Fruit fly (Drosophila melanogaster) whole organism: ENCODE data around the gene CG2116.
A peak's percentile ranks its signal among the peaks of the same experiment; 100 is the strongest.

Source experiments
- CG8478 ChIP-seq: fragments of >200 bp; optimal IDR thresholded peaks from 2 replicates; lab custom pipeline; 2018; ENCODE audit warnings: inconsistent platforms
- Dll ChIP-seq: fragments of >200 bp; optimal IDR thresholded peaks from 2 replicates; lab custom pipeline; 2017
- EcR ChIP-seq, 2 experiments: fragments of >200 bp; optimal IDR thresholded peaks; 2 replicates each; lab custom pipeline; 2017; ENCODE audit warnings: missing biosample characterization in 2 of 2, missing genetic modification characterization in 2 of 2, missing genetic modification reagents in 2 of 2
- pan ChIP-seq: fragments of >200 bp; optimal IDR thresholded peaks from 2 replicates; lab custom pipeline; 2017
- psq ChIP-seq: fragments of >200 bp; optimal IDR thresholded peaks from 2 replicates; lab custom pipeline; 2017
- usp ChIP-seq: fragments of >200 bp; optimal IDR thresholded peaks from 2 replicates; lab custom pipeline; 2017; ENCODE audit warnings: missing biosample characterization, missing genetic modification characterization, mixed read lengths

CG2116 gene

dm6 chrX:8120939-8121338 is 8.7 kb upstream of the CG2116 start, which contains the start of gene CG2260:
Gene CG2260, minus strand, starts transcription at chrX:8121147.
- TF ChIP-seq usp, result no peak
- no peak for TF ChIP-seq psq (lab: Kevin White, UChicago)
- no peak for TF ChIP-seq Dll (lab: Kevin White, UChicago)
- no peak for TF ChIP-seq pan (lab: Kevin White, UChicago)
- TF ChIP-seq EcR (GFP tag; optimal IDR thresholded peaks at IDR 0.05; lab: Kevin White, UChicago), result no peak
- TF ChIP-seq CG8478 (lab: Kevin White, UChicago), result no peak

DNA sequence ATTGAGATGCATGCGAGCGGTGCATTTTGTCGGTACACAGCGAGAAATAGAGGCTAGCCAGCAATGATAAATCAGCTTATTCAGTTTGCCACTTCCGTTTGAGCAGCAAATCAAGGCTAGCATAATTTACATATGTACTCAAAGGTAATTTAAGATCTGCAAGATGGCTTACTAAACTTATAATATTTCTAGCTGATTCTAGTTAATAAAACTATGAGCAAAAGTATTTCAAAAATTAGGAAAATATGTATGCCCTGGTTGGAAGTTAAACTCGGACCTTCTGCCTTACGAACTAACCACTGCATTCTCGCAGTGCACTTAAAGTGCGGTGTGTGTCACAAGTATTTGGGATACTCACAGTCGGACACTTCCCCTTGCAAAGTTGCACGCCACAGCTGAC is 6.8 kb upstream of the CG2116 start:
- TF ChIP-seq CG8478 (lab: Kevin White, UChicago) (no peak), usp (no peak), pan (lab: Kevin White, UChicago) (no peak), Dll (lab: Kevin White, UChicago) (no peak), psq (lab: Kevin White, UChicago) (no peak), EcR (GFP tag; optimal IDR thresholded peaks at IDR 0.05; lab: Kevin White, UChicago) (no peak)

DNA sequence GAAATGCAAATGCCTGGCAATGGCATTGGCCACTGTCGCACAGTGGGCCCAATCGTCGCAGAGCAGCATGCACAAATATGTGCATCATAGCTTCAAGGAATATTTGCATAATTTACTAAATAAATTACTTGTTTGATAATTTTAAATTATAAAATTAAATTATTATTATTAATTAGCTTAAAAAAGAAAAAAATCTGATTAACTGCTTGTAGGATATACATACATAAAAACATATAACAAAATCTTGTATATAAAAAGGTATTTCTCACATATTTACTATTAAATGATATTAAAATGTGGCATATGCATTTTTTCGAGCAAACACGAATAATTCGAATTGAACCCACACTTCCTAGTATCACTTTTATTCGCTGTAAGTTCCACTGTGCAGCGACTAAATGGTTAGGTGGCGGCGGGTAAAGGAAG is 4.4 kb upstream of the CG2116 start:
- TF ChIP-seq pan (lab: Kevin White, UChicago) (no peak), usp (no peak), EcR (GFP tag; optimal IDR thresholded peaks at IDR 0.05; lab: Kevin White, UChicago) (no peak), psq (lab: Kevin White, UChicago) (no peak), CG8478 (lab: Kevin White, UChicago) (no peak)

DNA sequence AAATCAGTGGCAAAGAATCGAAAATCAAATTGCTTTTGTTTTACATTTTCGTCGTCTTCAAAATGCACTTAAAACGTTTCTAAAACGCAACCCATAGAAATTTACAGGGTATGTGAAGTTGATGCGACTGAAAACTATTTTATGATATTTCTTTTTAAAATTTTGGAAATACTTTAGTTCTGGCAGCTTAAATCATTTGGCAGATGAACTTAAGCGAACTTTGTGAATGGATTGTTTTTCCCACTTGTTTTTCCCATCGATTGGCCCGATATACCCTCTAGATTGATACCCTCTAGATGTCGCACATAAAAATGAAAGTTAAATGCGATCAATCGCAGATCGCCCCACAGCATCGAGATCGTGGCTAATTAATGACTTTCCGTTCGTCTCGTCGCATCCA is 3.5 kb upstream of the CG2116 start:
- TF ChIP-seq Dll (lab: Kevin White, UChicago) (no peak), EcR (GFP tag; optimal IDR thresholded peaks at IDR 0.05; lab: Kevin White, UChicago) (no peak), usp (no peak), psq (lab: Kevin White, UChicago) (no peak), pan (lab: Kevin White, UChicago) (no peak), CG8478 (lab: Kevin White, UChicago) (no peak)

DNA sequence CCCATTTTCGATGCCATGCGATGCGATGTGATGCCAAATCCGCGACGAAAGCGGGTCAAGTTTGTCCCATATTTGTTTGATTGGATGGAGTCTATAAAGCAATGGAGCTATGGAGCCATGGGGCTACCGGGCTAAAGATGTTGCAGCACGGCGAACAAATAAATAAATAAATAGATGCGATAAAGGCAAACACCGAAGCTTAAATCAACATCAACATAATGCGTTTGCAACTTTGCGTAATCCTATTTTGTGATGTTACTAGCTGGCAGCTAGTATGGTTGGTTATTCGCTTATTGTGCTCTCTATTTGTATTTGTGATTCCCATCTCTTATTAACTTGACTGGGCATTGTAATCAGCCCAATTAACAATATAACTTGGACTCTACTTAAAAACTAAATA is 1.5 kb upstream of the CG2116 start:
- TF ChIP-seq CG8478 (lab: Kevin White, UChicago), result no peak
- no peak for TF ChIP-seq pan (lab: Kevin White, UChicago)
- no peak for TF ChIP-seq psq (lab: Kevin White, UChicago)
- TF ChIP-seq EcR (GFP tag; optimal IDR thresholded peaks at IDR 0.05; lab: Kevin White, UChicago), result no peak

DNA sequence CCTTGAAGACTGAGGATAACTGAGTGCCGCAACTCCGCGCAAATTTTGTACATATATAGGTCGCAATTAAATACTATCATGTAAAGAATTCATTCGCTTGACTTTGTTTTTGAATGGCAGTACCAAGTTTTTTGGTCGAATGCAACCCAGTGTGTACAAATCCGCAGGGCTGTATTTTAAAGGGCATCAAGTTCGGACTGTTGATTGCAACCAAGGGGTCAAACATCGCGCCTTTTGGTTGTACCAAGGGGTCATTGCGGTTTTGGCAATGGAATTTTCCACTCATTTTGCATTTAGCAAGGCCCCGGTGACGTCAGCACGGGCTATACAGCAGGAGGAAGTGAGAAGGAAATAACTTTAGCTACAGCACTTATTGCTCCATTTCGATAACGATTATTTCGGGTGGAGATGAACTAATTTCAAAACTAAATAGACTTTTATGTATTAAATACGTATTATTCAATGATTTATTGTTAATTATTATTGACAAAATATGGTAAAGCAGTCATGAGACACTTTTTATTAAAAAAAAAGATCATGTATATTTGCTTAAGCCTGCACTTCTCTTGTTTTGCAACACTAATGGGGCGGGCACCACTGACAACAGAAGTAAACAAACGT is 2.2 kb downstream of the CG2116 start, which contains the start of gene CG10958:
Gene CG10958 (plus strand): TSS at position 593 of the 621 bp plus-strand sequence.
- TF ChIP-seq CG8478 (lab: Kevin White, UChicago) (no peak), psq (lab: Kevin White, UChicago) (no peak)

DNA sequence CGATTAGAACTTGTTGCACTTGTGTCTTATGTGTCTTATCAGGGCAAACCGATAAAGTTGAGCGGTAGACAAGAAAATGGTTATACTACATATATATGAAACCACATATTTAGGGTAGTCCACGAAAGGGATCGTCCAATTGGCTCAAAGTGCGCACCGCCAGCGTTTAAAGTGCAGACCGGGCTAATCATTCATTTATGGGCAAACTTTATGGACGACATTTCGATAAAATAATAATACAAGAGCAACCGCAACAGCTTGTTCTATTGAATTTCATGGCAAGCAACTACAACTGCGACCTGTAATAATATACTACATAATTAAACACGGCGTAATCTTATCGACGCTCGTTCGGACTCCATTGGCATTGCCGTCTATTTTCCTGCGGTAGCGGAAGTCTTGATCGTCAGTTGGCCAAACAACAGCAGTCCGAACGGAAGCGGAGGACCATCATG is 5.8 kb downstream of the CG2116 start, which contains the start of the genes cyr and CG2120:
Gene cyr (minus strand): TSS at position 294 of the 455 bp plus-strand sequence.
Gene CG2120 (plus strand): TSS at position 405 of the 455 bp plus-strand sequence.
- TF ChIP-seq pan (lab: Kevin White, UChicago) (no peak), usp (no peak), Dll (lab: Kevin White, UChicago) (no peak), psq (lab: Kevin White, UChicago) (no peak), EcR (GFP tag; optimal IDR thresholded peaks at IDR 0.05; lab: Kevin White, UChicago) (no peak), CG8478 (lab: Kevin White, UChicago) (no peak)

DNA sequence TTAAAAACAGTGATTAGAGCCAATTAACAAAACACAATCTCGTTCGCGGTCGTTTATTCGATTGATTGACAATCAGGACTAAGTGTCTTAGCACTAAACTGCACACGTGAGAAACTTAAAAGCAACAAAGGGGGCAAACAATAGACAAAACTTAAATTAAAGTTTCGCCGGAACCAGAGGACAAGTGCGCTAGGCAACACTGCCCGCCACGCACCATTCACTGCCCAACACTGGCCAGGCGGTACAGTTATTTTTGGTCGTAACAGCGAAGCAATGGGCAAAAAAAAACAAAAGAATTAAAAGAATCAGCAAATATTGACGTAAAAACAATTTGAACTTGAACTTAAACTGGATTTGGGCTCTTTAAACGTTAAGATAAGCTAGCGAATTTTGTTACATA is 7.7 kb downstream of the CG2116 start:
- TF ChIP-seq usp, result no peak
- TF ChIP-seq Dll (lab: Kevin White, UChicago), result no peak
- TF ChIP-seq EcR (GFP tag; optimal IDR thresholded peaks at IDR 0.05; lab: Kevin White, UChicago), result no peak
- TF ChIP-seq psq (lab: Kevin White, UChicago), result no peak
- no peak for TF ChIP-seq pan (lab: Kevin White, UChicago)
- no peak for TF ChIP-seq CG8478 (lab: Kevin White, UChicago)

dm6 chrX:8140707-8141106 is 11.1 kb downstream of the CG2116 start:
- TF ChIP-seq pan (lab: Kevin White, UChicago), result no peak
- TF ChIP-seq usp, result no peak

- TF ChIP-seq usp (no peak), pan (lab: Kevin White, UChicago) (no peak), EcR (GFP tag; optimal IDR thresholded peaks at IDR 0.05; lab: Kevin White, UChicago) (no peak), psq (lab: Kevin White, UChicago) (no peak), CG8478 (lab: Kevin White, UChicago) (peak; percentile 87), Dll (lab: Kevin White, UChicago) (peak; percentile 24)
Measured at dm6 chrX:8141353-8142066, 11.9 kb downstream of the CG2116 start.

DNA sequence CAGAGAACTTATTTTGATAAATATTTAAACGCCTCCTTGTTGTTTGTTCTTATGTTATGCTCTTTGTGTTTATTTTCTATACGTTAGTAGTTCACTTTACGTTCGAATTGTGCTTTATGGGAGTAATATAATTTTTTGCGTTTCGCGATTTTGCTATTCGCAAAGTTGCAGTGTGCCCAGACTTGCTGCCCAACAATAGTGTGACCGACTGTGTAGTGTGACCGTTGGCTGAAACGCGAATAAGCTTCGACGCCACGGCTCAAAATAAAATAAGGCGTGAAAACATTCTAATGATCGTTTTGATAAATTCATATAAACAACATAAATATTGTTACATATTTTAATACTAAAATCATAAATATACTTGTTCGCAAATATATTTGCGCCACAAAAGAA is 12.5 kb downstream of the CG2116 start, which contains the start of gene Smox:
Gene Smox (minus strand): TSS at position 213 of the 396 bp plus-strand sequence.
- TF ChIP-seq usp (no peak), CG8478 (lab: Kevin White, UChicago) (no peak), psq (lab: Kevin White, UChicago) (no peak), EcR (GFP tag; optimal IDR thresholded peaks at IDR 0.05; lab: Kevin White, UChicago) (no peak), pan (lab: Kevin White, UChicago) (no peak), Dll (lab: Kevin White, UChicago) (no peak)

DNA sequence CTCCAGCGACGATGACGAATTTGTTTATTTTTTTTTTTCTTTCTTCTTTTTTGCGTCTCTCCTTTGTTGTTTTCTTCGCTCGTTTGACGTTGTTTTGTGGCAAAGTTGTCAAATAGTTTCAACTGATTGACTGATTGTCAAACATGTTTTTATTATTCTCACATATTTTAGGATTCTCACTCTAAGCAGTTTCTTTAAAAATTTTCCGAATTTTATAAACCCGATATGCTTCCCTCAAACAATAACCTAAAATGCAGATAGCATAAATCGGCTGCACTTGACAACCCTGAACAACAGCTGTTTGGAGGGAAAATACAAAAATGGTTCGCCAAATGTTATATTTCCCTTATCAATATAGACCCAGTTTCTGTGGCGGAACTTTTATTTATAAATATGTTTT is 13.9 kb downstream of the CG2116 start, which contains the start of gene CG17982:
Gene CG17982 (minus strand): TSS at position 299 of the 400 bp plus-strand sequence.
- TF ChIP-seq Dll (lab: Kevin White, UChicago), result no peak
- TF ChIP-seq usp, result no peak
- TF ChIP-seq EcR (GFP tag; optimal IDR thresholded peaks at IDR 0.05; lab: Kevin White, UChicago), result no peak
- no peak for TF ChIP-seq CG8478 (lab: Kevin White, UChicago)
- no peak for TF ChIP-seq pan (lab: Kevin White, UChicago)
- TF ChIP-seq psq (lab: Kevin White, UChicago), result no peak
